Fruit fly (Drosophila melanogaster) ovary, adult (tissue): ENCODE data around the gene CG1090.

ENCODE experiments used
- CG17801 ChIP-seq: fragments of 200-800 bp; optimal IDR thresholded peaks from 2 replicates; lab custom pipeline; 2019; ENCODE audit warnings: missing biosample characterization, mild to moderate bottlenecking, missing genetic modification characterization, moderate library complexity; ENCODE audit not compliant: partially characterized antibody

CG1090 gene

DNA sequence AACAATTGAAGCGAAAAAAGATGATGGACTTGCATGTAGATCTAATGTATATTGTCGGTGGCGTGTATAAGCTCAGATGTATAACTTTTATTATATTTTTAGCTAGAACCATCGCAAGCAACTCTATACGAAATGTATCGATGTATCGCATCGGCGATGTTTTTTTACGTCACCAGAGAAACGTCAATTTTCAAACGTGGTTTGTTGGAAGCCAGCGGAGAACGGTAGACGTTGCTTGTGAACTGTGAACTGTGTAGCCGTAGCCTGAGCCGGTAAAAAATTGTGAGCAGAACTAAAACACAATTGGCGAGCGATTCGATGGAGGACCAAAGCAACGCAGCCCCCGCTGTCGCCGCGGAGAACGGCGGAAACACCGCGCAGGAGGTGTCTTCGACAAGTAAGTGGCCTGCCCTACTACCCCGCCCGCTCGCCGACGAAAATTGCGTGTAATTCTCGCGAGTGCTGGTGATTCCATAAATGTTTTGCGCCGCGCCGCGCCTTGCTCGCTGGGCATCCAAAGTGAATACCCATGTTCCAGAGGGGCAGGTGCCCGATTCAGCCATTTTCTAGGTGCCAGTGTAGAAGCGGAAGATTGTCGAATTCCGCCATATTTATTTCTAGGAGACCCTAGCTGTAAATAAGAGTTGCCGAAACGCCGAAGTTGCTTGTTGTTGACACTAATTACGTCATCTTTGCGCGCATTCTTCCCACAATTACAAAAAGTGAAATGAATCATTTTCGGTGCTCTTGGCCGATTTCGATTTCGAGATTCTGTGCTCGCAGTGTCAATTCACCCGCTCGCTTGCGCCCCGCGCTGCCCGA is 43.4 kb downstream of the CG1090 start, which contains the start of gene lost:
TSS of gene lost (plus strand) at position 193 of the 822 bp plus-strand sequence.
- peak; percentile 62 for TF ChIP-seq CG17801 (GFP tag; lab: Kevin White, UChicago)

DNA sequence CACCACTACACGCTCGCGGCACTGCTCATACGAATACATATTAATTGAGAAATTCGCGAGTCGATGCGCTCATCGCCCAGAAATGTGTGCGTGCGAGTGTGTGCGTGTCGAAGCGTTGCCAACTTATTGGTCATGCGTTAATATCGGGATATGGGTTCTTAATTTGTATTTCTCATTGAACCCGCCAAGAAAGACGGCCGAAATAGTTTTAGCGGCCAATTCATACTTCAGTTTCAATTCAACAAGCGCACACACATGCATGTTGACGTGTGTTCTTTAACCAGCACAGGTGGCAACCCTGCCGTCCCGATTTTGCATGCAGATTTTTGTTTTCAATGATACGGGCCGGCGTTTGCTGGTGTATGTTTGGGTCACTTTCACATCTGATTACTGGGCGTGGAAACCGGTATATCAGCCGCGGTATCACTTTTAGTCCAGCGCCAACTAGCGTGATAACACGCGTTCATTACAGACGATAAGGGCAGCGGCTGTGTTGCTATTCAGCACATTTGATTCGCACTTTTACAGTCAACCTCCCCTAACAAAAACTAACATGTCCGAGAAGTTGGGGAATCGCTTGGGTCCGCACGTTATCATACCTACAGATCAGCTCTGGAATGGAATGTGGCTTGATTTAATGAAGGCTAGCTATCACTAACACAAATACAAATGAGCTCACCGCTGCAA is 44.2 kb downstream of the CG1090 start:
- no peak for TF ChIP-seq CG17801 (GFP tag; lab: Kevin White, UChicago)

dm6 chr3R:4407325-4407724 is 47.6 kb downstream of the CG1090 start:
- no peak for TF ChIP-seq CG17801 (GFP tag; lab: Kevin White, UChicago)

DNA sequence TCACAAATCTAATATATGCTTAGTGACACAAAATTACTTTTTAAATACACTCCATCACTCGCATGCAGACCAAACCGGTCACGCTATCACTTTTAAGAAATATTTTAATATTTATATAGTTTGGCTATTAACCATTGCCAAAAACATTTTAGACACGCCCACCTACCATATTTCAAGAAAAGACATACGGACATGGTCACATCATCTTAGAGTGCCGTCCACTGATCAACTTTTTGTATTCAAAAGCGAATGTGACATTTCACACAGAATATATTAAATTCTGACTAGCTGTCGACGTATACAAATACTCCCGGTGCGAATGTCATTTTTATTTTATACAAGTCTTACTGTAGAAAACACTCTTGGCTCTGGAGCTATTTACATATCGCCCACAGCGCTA is 56.5 kb downstream of the CG1090 start, which contains the start of gene CG31528:
TSS of gene CG31528 (plus strand) at position 301 of the 400 bp plus-strand sequence.
- no peak for TF ChIP-seq CG17801 (GFP tag; lab: Kevin White, UChicago)
